Worm (Caenorhabditis elegans): ENCODE data around the gene W09D10.5.
A peak's percentile ranks its signal among the peaks of the same experiment; 100 is the strongest.

W09D10.5 gene

DNA sequence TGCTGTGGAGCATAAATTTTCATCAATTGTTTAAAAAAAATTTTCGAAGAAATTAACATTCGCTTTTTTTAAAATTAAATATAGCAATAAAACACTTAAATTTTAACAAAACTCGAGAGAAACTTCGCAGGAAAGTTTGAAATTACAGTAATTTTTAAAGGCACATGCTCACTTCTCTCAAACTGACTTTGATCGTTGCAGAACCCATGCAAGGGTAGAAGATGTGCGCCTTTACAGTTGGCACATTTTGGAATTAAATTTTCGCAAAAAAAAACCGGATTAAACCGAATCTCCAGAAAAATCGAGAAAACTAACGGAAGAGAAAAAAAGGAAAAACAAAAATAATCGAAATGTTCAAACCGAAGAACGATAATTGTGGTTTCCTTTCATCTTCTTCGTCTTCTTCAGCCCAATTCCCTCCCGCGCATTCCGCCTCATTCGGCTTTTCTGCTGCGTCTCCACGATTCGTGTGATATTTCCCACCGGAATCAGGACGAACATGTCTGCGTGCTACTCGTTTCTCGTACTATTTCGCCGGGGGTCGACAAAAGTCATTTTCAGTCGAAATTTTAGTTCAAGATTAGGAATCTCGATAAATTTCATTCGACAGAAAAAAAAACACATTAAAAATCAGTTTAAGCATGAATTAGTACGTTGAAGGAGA lies 25.1 kb upstream of the W09D10.5 start (continued):
- TF ChIP-seq D2030.7 (GFP tag; IDR thresholded peaks at IDR 0.05), result no peak
- no peak for TF ChIP-seq atf-7 (tag; optimal IDR thresholded peaks at IDR 0.05)
- TF ChIP-seq Y53G8AR.9 (GFP tag; conservative IDR thresholded peaks at IDR 0.05), result no peak
- TF ChIP-seq nhr-80 (tag; optimal IDR thresholded peaks at IDR 0.05), result no peak
- no peak for TF ChIP-seq die-1 (tag; optimal IDR thresholded peaks at IDR 0.05)
- no peak for TF ChIP-seq zfh-2 (GFP tag; conservative IDR thresholded peaks at IDR 0.05)
- TF ChIP-seq B0336.3 (GFP tag; IDR thresholded peaks at IDR 0.05), result peak; percentile 25; the same call in 1 of the 2 replicates
- TF ChIP-seq F57A8.1 (GFP tag; optimal IDR thresholded peaks at IDR 0.05), result no peak
- TF ChIP-seq attf-5 (GFP tag; optimal IDR thresholded peaks at IDR 0.05), result no peak
- TF ChIP-seq ceh-100 (GFP tag; IDR thresholded peaks at IDR 0.05), result no peak
- TF ChIP-seq xnd-1 (tag; optimal IDR thresholded peaks at IDR 0.05), result peak; percentile 9
- TF ChIP-seq gei-17 (GFP tag; optimal IDR thresholded peaks at IDR 0.05), result no peak
- no peak for TF ChIP-seq ztf-25 (GFP tag; IDR thresholded peaks at IDR 0.05)
- TF ChIP-seq lin-35 (GFP tag; optimal IDR thresholded peaks at IDR 0.05), result no peak
- TF ChIP-seq K12H6.12 (tag; optimal IDR thresholded peaks at IDR 0.05), result no peak
- TF ChIP-seq hlh-12 (tag; optimal IDR thresholded peaks at IDR 0.05), result no peak
- TF ChIP-seq egrh-3 (GFP tag; IDR thresholded peaks at IDR 0.05), result no peak
- TF ChIP-seq attf-6 (GFP tag; IDR thresholded peaks at IDR 0.05), result no peak
- no peak for TF ChIP-seq ceh-27 (GFP tag; optimal IDR thresholded peaks at IDR 0.05)
- TF ChIP-seq him-1 (tag; optimal IDR thresholded peaks at IDR 0.05), result peak; percentile 37
- no peak for TF ChIP-seq let-607 (tag; optimal IDR thresholded peaks at IDR 0.05)
- TF ChIP-seq let-526 (GFP tag; IDR thresholded peaks at IDR 0.05), result no peak
- no peak for TF ChIP-seq nhr-120 (GFP tag; IDR thresholded peaks at IDR 0.05)
- TF ChIP-seq snpc-3.4 (tag; optimal IDR thresholded peaks at IDR 0.05), result no peak
- peak; percentile 60 for TF ChIP-seq F33H1.4 (GFP tag; IDR thresholded peaks at IDR 0.05)
- no peak for TF ChIP-seq lag-1 (GFP tag; IDR thresholded peaks at IDR 0.05)
- TF ChIP-seq F49E8.2 (tag; optimal IDR thresholded peaks at IDR 0.05; ENCODE audit: insufficient read depth), result no peak
- TF ChIP-seq fkh-3 (tag; optimal IDR thresholded peaks at IDR 0.05), result no peak
- TF ChIP-seq F52B5.7 (tag; optimal IDR thresholded peaks at IDR 0.05), result no peak
- no peak for TF ChIP-seq attf-3 (GFP tag; conservative IDR thresholded peaks at IDR 0.05)
- TF ChIP-seq tbx-9 (tag; optimal IDR thresholded peaks at IDR 0.05; ENCODE audit: borderline replicate concordance), result no peak
- peak; percentile 10 for TF ChIP-seq repo-1 (tag; optimal IDR thresholded peaks at IDR 0.05)
- TF ChIP-seq bed-2 (GFP tag; IDR thresholded peaks at IDR 0.05), result no peak
- TF ChIP-seq mcd-1 (GFP tag; IDR thresholded peaks at IDR 0.05), result peak; percentile 35; the same call in 1 of the 2 replicates
- TF ChIP-seq chd-7 (tag; optimal IDR thresholded peaks at IDR 0.05), result no peak
- no peak for TF ChIP-seq efl-1 (GFP tag; optimal IDR thresholded peaks at IDR 0.05)
- TF ChIP-seq nfyb-1 (GFP tag; IDR thresholded peaks at IDR 0.05), result 0 out of 2 replicates have a peak, but pooled peaks have one; percentile 10
- TF ChIP-seq nfya-2 (GFP tag; IDR thresholded peaks at IDR 0.05), result no peak
- no peak for TF ChIP-seq hsf-1 (GFP tag; IDR thresholded peaks at IDR 0.05)
- TF ChIP-seq hmg-1.2 (GFP tag; IDR thresholded peaks at IDR 0.05), result peak; percentile 92
- no peak for TF ChIP-seq Y53F4B.3 (GFP tag; IDR thresholded peaks at IDR 0.05)
- no peak for TF ChIP-seq ekl-4 (GFP tag; IDR thresholded peaks at IDR 0.05)
- TF ChIP-seq ccch-3 (GFP tag; optimal IDR thresholded peaks at IDR 0.05), result no peak
- TF ChIP-seq egl-18 (GFP tag; IDR thresholded peaks at IDR 0.05), result no peak
- TF ChIP-seq ets-4 (GFP tag; optimal IDR thresholded peaks at IDR 0.05), result no peak

All from whole organism, young adult.